Worm (Caenorhabditis elegans) whole organism, mixed stage, embryonic: ENCODE measurements around the gene dmd-6.

ENCODE experiments used
- ceh-39 ChIP-seq: fragments of 150-350 bp; optimal IDR thresholded peaks from 2 replicates; lab custom pipeline; 2014; ENCODE audit warnings: missing biosample characterization, missing genetic modification characterization
- ceh-43 ChIP-seq: fragments of 200-800 bp; sonication (Bioruptor generic); optimal IDR thresholded peaks from 2 replicates; lab custom pipeline; 2018; ENCODE audit warnings: mild to moderate bottlenecking, missing genetic modification characterization, moderate library complexity, missing compliant biosample characterization
- elt-1 ChIP-seq: sonication (generic microtip); optimal IDR thresholded peaks from 2 replicates; lab custom pipeline; 2017; ENCODE audit warnings: missing genetic modification characterization, mild to moderate bottlenecking, missing compliant biosample characterization, antibody characterized with exemption, moderate library complexity, borderline replicate concordance; ENCODE audit not compliant: insufficient read depth
- elt-3 ChIP-seq: fragments of 150-350 bp; optimal IDR thresholded peaks from 2 replicates; lab custom pipeline; 2014; ENCODE audit warnings: missing biosample characterization, missing genetic modification characterization
- hlh-1 ChIP-seq: fragments of 150-350 bp; optimal IDR thresholded peaks from 2 replicates; lab custom pipeline; 2014; ENCODE audit warnings: missing biosample characterization, missing genetic modification reagents, missing genetic modification characterization
- lin-13 ChIP-seq: fragments of 150-350 bp; optimal IDR thresholded peaks from 2 replicates; lab custom pipeline; 2014; ENCODE audit warnings: missing biosample characterization, missing genetic modification characterization
- nhr-28 ChIP-seq: fragments of 150-350 bp; optimal IDR thresholded peaks from 2 replicates; lab custom pipeline; 2014; ENCODE audit warnings: missing biosample characterization, missing genetic modification characterization
- nhr-76 ChIP-seq: sonication (generic microtip); optimal IDR thresholded peaks from 2 replicates; lab custom pipeline; 2017; ENCODE audit warnings: missing biosample characterization, missing genetic modification characterization
- pha-4 ChIP-seq: fragments of 150-350 bp; optimal IDR thresholded peaks from 2 replicates; lab custom pipeline; 2018; ENCODE audit warnings: missing biosample characterization, missing genetic modification reagents, missing genetic modification characterization
- sptf-1 ChIP-seq: sonication (generic microtip); optimal IDR thresholded peaks from 2 replicates; lab custom pipeline; 2017; ENCODE audit warnings: mild to moderate bottlenecking, missing genetic modification characterization, moderate library complexity, missing compliant biosample characterization
- unc-39 ChIP-seq: fragments of 150-350 bp; optimal IDR thresholded peaks from 2 replicates; lab custom pipeline; 2014; ENCODE audit warnings: missing biosample characterization, missing genetic modification characterization
- unc-62 ChIP-seq: fragments of 150-350 bp; optimal IDR thresholded peaks from 2 replicates; lab custom pipeline; 2014; ENCODE audit warnings: missing biosample characterization, missing genetic modification reagents, missing genetic modification characterization

- TF ChIP-seq lin-13 (no peak), ceh-39 (tag; lab: Kevin White, UChicago) (no peak), unc-39 (tag; lab: Kevin White, UChicago) (no peak), elt-3 (tag; lab: Kevin White, UChicago) (no peak), hlh-1 (tag; lab: Kevin White, UChicago) (no peak), pha-4 (tag; lab: Kevin White, UChicago) (no peak), ceh-43 (GFP tag; lab: Kevin White, UChicago) (no peak), elt-1 (no peak), nhr-28 (tag; lab: Kevin White, UChicago) (no peak), unc-62 (GFP tag; lab: Kevin White, UChicago) (no peak), nhr-76 (no peak), sptf-1 (tag; lab: Kevin White, UChicago) (no peak)
Observed at ce11 chrIV:14580939-14581338, 35.5 kb upstream of the dmd-6 start, which contains the start of gene irld-18.
